Worm (Caenorhabditis elegans) whole organism, L1 larva: Measurements from ENCODE around the gene nspb-4.

ENCODE experiments used
- Y116A8C.19 ChIP-seq: sonication (generic microtip); optimal IDR thresholded peaks from 2 replicates; lab custom pipeline; 2016; ENCODE audit warnings: missing compliant biosample characterization, missing genetic modification characterization, borderline replicate concordance
- blmp-1 ChIP-seq: fragments of 150-350 bp; optimal IDR thresholded peaks from 2 replicates; lab custom pipeline; 2014; ENCODE audit warnings: missing biosample characterization, missing genetic modification characterization
- ceh-63 ChIP-seq: fragments of 200-800 bp; sonication (Bioruptor generic); optimal IDR thresholded peaks from 2 replicates; lab custom pipeline; 2018; ENCODE audit warnings: mild to moderate bottlenecking, missing genetic modification characterization, missing compliant biosample characterization
- ceh-8 ChIP-seq: fragments of 200-800 bp; sonication (Bioruptor generic); optimal IDR thresholded peaks from 2 replicates; lab custom pipeline; 2018; ENCODE audit warnings: mild to moderate bottlenecking, missing genetic modification characterization, moderate library complexity, missing compliant biosample characterization
- ceh-82 ChIP-seq, 3 experiments: fragments of 150-350 bp in 1 of 3; sonication (generic microtip) in 2 of 3; optimal IDR thresholded peaks; 2 replicates each; lab custom pipeline; 2014 to 2017; ENCODE audit warnings: missing biosample characterization in 3 of 3, missing genetic modification characterization in 3 of 3
- dpl-1 ChIP-seq, 3 experiments: fragments of 150-350 bp in 2 of 3; sonication (generic microtip) in 1 of 3; optimal IDR thresholded peaks; 2 replicates each; lab custom pipeline; 2014 to 2017; ENCODE audit warnings: missing biosample characterization in 3 of 3, missing genetic modification characterization in 3 of 3, missing genetic modification reagents in 3 of 3
- efl-1 ChIP-seq, 4 experiments: fragments of 150-350 bp; optimal IDR thresholded peaks in 3 of 4; peaks in 1 of 4; 1 replicate in 1 of 4; 2 replicates in 3 of 4; lab custom pipeline; 2014; ENCODE audit warnings: missing biosample characterization in 2 of 4, missing genetic modification characterization in 2 of 4, missing genetic modification reagents in 2 of 4
- elt-3 ChIP-seq, 6 experiments: fragments of 150-350 bp in 1 of 6; sonication (generic microtip); optimal IDR thresholded peaks; 2 replicates each; lab custom pipeline; 2017 to 2018; ENCODE audit warnings: missing biosample characterization in 6 of 6, missing genetic modification characterization in 6 of 6, inconsistent platforms in 1 of 6
- ets-5 ChIP-seq: fragments of 200-800 bp; sonication (Bioruptor generic); IDR thresholded peaks from 2 replicates; pipeline ENCODE4 v1.3.6; 2022; ENCODE audit warnings: missing genetic modification characterization, missing compliant biosample characterization
- grh-1 ChIP-seq: fragments of 200-800 bp; sonication (Bioruptor generic); IDR thresholded peaks from 2 replicates; pipeline ENCODE4 v1.3.6; 2022; ENCODE audit warnings: missing genetic modification reagents, missing genetic modification characterization, missing compliant biosample characterization
- lin-13 ChIP-seq: fragments of 150-350 bp; optimal IDR thresholded peaks from 2 replicates; lab custom pipeline; 2014; ENCODE audit warnings: missing biosample characterization, missing genetic modification reagents, missing genetic modification characterization
- lin-14 ChIP-seq: fragments of 200-800 bp; sonication (Bioruptor generic); optimal IDR thresholded peaks from 2 replicates; lab custom pipeline; 2018; ENCODE audit warnings: mild to moderate bottlenecking, missing genetic modification characterization, moderate library complexity, missing compliant biosample characterization
- lin-35 ChIP-seq, 2 experiments: fragments of 150-350 bp; optimal IDR thresholded peaks; 2 replicates each; lab custom pipeline; 2014; ENCODE audit warnings: missing biosample characterization in 2 of 2, missing genetic modification characterization in 2 of 2, missing genetic modification reagents in 2 of 2
- lin-39 ChIP-seq: fragments of 150-350 bp; optimal IDR thresholded peaks from 2 replicates; lab custom pipeline; 2014; ENCODE audit warnings: missing biosample characterization, missing genetic modification reagents, missing genetic modification characterization
- lsy-2 ChIP-seq, 2 experiments: fragments of 150-350 bp; optimal IDR thresholded peaks; 2 replicates each; lab custom pipeline; 2014; ENCODE audit warnings: missing biosample characterization in 2 of 2, missing genetic modification characterization in 2 of 2
- mab-9 ChIP-seq: fragments of 200-800 bp; sonication (Bioruptor generic); IDR thresholded peaks from 2 replicates; pipeline ENCODE4 v1.3.6; 2022; ENCODE audit warnings: missing genetic modification reagents, missing genetic modification characterization, missing compliant biosample characterization
- nhr-12 ChIP-seq: sonication (generic microtip); optimal IDR thresholded peaks from 2 replicates; lab custom pipeline; 2017; ENCODE audit warnings: missing biosample characterization, missing genetic modification characterization
- nhr-85 ChIP-seq: sonication (generic microtip); peaks from one replicate; lab custom pipeline; 2016; ENCODE audit warnings: missing genetic modification characterization, inconsistent platforms, missing compliant biosample characterization
- pag-3 ChIP-seq: sonication (generic microtip); optimal IDR thresholded peaks from 2 replicates; lab custom pipeline; 2017; ENCODE audit warnings: missing genetic modification characterization, mild to moderate bottlenecking, missing compliant biosample characterization, antibody characterized with exemption, borderline replicate concordance; ENCODE audit not compliant: insufficient read depth
- pqm-1 ChIP-seq: sonication (generic microtip); optimal IDR thresholded peaks from 3 replicates; lab custom pipeline; 2017; ENCODE audit warnings: missing biosample characterization, missing genetic modification characterization
- rnt-1 ChIP-seq: sonication (generic microtip); optimal IDR thresholded peaks from 2 replicates; lab custom pipeline; 2016; ENCODE audit warnings: mild to moderate bottlenecking, missing genetic modification characterization, moderate library complexity, missing compliant biosample characterization
- snu-23 ChIP-seq: sonication (generic microtip); optimal IDR thresholded peaks from 2 replicates; lab custom pipeline; 2016; ENCODE audit warnings: missing genetic modification characterization, missing compliant biosample characterization
- sup-37 ChIP-seq: fragments of 200-800 bp; sonication (Bioruptor generic); optimal IDR thresholded peaks from 2 replicates; lab custom pipeline; 2018; ENCODE audit warnings: mild to moderate bottlenecking, missing genetic modification characterization, missing compliant biosample characterization
- unc-130 ChIP-seq: fragments of 150-350 bp; optimal IDR thresholded peaks from 2 replicates; lab custom pipeline; 2017; ENCODE audit warnings: missing biosample characterization, missing genetic modification characterization, inconsistent platforms
- unc-62 ChIP-seq: fragments of 150-350 bp; optimal IDR thresholded peaks from 2 replicates; lab custom pipeline; 2014; ENCODE audit warnings: missing biosample characterization, missing genetic modification reagents, missing genetic modification characterization

Gene nspb-4

DNA sequence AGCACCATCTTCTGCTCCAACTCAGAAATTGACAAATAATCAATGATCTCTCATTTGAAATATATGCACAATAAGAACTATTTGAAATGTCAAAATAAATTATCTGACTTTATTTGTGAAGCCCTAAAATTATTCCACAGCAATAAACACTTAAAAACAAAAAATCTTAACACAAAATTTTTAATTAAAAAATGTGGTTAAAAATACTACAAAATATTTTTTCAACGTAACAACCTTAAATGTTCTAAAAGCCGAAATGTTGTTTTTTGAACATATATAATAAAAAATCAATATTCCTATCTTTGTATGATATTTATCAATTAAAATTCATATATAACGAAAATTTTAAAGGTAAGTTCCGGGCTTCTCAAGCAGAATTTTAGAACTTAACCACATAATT lies 1.4 kb downstream of the nspb-4 start, which contains the start of gene F38A5.8:
F38A5.8 (plus strand) TSS at position 301 of the 400 bp plus-strand sequence.
- TF ChIP-seq mab-9 = no peak

DNA sequence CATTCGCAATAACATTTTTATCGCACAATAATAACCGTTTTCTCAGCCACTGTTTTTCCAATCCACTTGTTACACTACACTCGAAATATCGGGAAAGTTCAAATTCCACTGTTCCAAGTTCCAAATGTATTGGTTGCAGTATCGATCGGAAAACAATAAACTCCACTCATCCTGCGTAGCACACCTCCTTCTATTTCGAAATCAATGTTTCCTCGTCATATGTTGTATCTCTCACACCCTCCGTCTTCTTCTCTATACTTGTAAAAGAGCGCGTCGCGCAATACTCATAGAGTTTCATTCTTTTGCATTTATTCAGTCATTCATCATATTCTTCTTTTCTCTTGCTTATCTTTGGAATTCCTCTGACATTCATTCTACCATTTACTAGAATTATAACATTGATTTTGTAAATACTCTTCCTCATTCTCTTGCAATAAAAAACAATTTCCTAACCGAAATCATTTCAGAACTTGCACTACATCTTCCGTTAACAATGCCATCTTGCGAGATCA lies 3.3 kb downstream of the nspb-4 start, which contains the start of gene sup-36:
sup-36 (plus strand) TSS at position 462 of the 512 bp plus-strand sequence.
- peak in 1 of 2 experiments; percentile 45 for TF ChIP-seq lin-35 (GFP tag; optimal IDR thresholded peaks at IDR 0.05; lab: Kevin White, UChicago)
- TF ChIP-seq rnt-1 (tag; lab: Kevin White, UChicago) = peak; percentile 29
- no peak for TF ChIP-seq Y116A8C.19
- TF ChIP-seq pqm-1 = no peak
- TF ChIP-seq unc-62 (GFP tag; lab: Kevin White, UChicago) = no peak
- TF ChIP-seq ceh-8 (GFP tag; lab: Kevin White, UChicago) = no peak
- peak; percentile 21 to 25 for TF ChIP-seq efl-1 (optimal IDR thresholded peaks at IDR 0.05; lab: Kevin White, UChicago)
- peak; percentile 22 to 31 for TF ChIP-seq efl-1 (GFP tag; optimal IDR thresholded peaks at IDR 0.05 in 1 of 2; lab: Kevin White, UChicago)
- peak; percentile 28 for TF ChIP-seq snu-23
- TF ChIP-seq nhr-85 (tag; lab: Kevin White, UChicago) = no peak
- peak in 1 of 3 experiments; percentile 18 for TF ChIP-seq ceh-82 (tag; optimal IDR thresholded peaks at IDR 0.05; lab: Kevin White, UChicago)
- TF ChIP-seq dpl-1 (GFP tag; optimal IDR thresholded peaks at IDR 0.05; lab: Kevin White, UChicago) = peak in 1 of 3 experiments; percentile 1

DNA sequence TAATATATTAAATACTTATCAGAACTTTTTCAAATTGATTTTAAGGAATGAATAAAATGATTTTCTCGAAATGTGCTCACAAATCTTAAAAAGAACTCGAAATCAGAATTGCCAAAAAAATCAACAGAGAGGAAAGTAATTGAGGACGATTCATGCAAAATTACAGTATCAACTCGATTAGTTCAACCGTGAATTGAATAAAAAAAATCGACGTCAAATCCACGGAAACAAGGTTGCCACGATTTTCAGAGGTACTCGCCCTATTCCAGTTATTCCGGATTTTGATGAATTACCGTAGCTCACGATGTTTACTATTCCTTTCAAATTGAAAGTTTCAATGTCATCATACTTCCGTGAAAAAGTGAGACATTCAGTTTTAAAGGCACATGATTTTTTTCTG lies 4.4 kb downstream of the nspb-4 start, which contains the start of gene F15B10.3:
F15B10.3 (plus strand) TSS at position 301 of the 400 bp plus-strand sequence.
- TF ChIP-seq unc-130 (no peak), ceh-8 (GFP tag; lab: Kevin White, UChicago) (no peak), sup-37 (no peak)
- TF ChIP-seq, all 84 proteins: peak for 0

DNA sequence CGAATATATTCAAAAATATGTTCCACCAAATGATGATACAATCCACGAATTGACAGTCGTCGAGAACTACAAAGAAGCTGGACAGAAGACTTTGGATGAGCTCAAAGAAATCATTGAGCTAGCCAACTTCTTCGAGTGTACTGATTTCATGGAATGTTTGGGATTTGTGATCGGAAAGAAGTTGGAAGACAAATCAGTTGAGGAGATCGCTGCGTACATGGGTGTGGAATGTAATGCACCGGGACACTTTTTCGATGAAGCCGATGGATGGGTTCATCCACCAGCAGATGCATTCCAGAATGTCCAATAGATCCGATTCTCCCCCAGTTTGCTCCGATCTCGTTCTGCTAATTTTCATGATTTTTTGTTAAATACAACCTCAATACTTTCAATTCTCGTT lies 5.5 kb downstream of the nspb-4 start:
- TF ChIP-seq efl-1 (optimal IDR thresholded peaks at IDR 0.05; lab: Kevin White, UChicago) (no peak), efl-1 (GFP tag; optimal IDR thresholded peaks at IDR 0.05 in 1 of 2; lab: Kevin White, UChicago) (peak in 1 of 2 experiments; percentile 43), lsy-2 (tag; optimal IDR thresholded peaks at IDR 0.05; lab: Kevin White, UChicago) (no peak), ceh-63 (GFP tag; lab: Kevin White, UChicago) (no peak), lin-39 (tag; lab: Kevin White, UChicago) (no peak)

DNA sequence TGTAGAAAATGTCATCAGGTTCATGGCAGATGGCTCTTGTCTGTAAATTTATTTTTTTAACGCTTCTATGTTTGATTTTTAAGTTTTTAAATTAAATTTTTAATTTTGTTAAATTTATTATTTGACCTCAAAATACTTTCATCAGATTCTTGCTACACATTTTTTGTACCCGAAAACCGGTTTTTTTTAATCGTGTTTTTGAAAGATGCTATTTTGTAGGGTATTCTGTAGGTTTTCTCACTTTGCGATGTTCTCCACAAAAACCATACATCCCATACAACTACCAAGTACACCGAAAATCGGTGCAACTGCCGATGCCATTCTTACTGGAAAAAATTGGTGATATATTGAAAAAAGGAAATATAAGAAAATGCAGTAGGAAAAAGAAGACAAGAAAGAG lies 7.8 kb downstream of the nspb-4 start, which contains the start of gene nstp-2:
nstp-2 (minus strand) TSS at position 326 of the 400 bp plus-strand sequence.
- TF ChIP-seq nhr-85 (tag; lab: Kevin White, UChicago) = peak; percentile 61
- no peak for TF ChIP-seq ets-5 (GFP tag; lab: Robert Waterston, UW)
- TF ChIP-seq grh-1 (GFP tag; lab: Robert Waterston, UW) = peak; percentile 63
- TF ChIP-seq Y116A8C.19 = no peak
- TF ChIP-seq nhr-12 (tag; lab: Kevin White, UChicago) = no peak

DNA sequence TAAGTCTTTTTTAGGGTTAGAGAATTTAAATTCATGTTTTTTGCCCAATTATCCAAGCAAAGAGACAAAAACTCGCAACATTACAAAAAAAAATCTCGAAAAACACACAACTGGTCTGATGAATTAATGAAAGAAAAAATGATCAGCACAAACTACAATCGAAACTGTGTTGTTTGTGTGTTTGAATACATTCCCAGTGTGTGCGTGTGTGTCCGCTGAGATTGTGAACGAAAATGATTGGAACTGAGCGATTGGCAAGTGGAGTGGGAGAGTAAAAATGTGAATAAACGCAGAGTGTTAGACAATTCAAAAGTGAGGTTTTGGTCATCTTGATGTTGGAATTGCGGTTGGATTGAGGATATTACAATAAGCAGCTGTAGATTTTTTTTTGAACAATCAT lies 8.6 kb downstream of the nspb-4 start:
- TF ChIP-seq ceh-63 (GFP tag; lab: Kevin White, UChicago) (no peak), blmp-1 (tag; lab: Kevin White, UChicago) (peak; percentile 48), efl-1 (optimal IDR thresholded peaks at IDR 0.05; lab: Kevin White, UChicago) (no peak), efl-1 (GFP tag; optimal IDR thresholded peaks at IDR 0.05 in 1 of 2; lab: Kevin White, UChicago) (peak in 1 of 2 experiments; percentile 62), snu-23 (peak; percentile 12), lin-14 (GFP tag; lab: Kevin White, UChicago) (peak; percentile 56), lin-13 (GFP tag; lab: Kevin White, UChicago) (no peak)

DNA sequence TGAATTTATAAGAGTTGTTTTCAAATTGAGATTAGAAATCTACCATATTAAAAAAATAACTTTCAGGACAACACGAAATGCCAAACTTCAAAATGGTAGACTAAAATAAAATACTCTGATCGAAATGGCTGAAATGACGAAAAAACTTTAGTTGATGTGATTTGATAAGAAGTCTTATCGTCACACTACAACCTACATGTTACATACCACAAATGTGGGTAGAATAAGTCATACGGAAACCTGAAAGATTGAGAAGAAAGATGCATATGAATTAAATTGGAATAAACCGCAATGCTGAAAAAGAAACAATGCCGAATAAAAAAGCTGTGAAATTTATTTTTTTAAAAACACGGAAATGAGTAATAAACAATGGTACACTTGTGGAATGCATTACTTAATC lies 9.0 kb downstream of the nspb-4 start:
- TF ChIP-seq elt-3 (tag; optimal IDR thresholded peaks at IDR 0.05; lab: Kevin White, UChicago) = peak in 1 of 6 experiments; percentile 33
- peak; percentile 60 for TF ChIP-seq nhr-85 (tag; lab: Kevin White, UChicago)
- TF ChIP-seq pag-3 (tag; lab: Kevin White, UChicago) = no peak
